Fruit fly (Drosophila melanogaster): Measurements from ENCODE around the gene CG7386.

DNA sequence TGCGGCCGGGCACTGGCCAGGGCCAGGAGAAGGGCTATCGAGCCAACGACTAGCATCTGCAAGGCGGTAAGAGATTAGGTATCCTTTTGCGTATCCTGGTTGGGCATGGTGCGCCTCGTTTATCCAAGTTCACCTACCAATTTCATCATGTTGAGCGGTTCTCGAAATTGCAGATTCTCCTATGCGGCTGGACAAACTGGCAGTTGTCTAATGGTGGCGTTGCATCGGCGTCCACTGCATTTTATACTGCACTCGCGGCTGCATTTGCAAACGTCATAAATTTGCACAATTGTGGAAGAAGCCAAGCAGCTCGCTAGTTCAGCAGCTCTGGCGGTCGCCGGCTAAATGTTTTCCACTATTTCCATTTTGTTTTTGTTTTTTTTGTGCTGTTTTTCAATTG lies 37.0 kb upstream of the CG7386 start, which contains the start of gene Acp65Aa:
- no peak for TF ChIP-seq D1 (tag; optimal IDR thresholded peaks at IDR 0.05)
- TF ChIP-seq CG32121 (GFP tag; IDR thresholded peaks at IDR 0.05) = no peak
- TF ChIP-seq Snoo (tag; optimal IDR thresholded peaks at IDR 0.05) = no peak
- TF ChIP-seq CG4496 (GFP tag; IDR thresholded peaks at IDR 0.05) = no peak
- TF ChIP-seq CG17806 (tag; optimal IDR thresholded peaks at IDR 0.05) = no peak
- no peak for TF ChIP-seq EcR (GFP tag; optimal IDR thresholded peaks at IDR 0.05)
- no peak for TF ChIP-seq Ets98B (GFP tag; IDR thresholded peaks at IDR 0.05)
- no peak for TF ChIP-seq CG10348 (GFP tag; IDR thresholded peaks at IDR 0.05)
